Fruit fly (Drosophila melanogaster) whole organism, embryonic: ENCODE measurements around the gene CG10996.

ENCODE experiments used
- CG3407 ChIP-seq: fragments of 200-800 bp; sonication (Bioruptor generic); optimal IDR thresholded peaks from 2 replicates; lab custom pipeline; 2018; ENCODE audit warnings: missing biosample characterization, mild to moderate bottlenecking, missing genetic modification characterization
- CG7556 ChIP-seq: fragments of 200-800 bp; sonication (Bioruptor generic); optimal IDR thresholded peaks from 2 replicates; lab custom pipeline; 2017; ENCODE audit warnings: missing biosample characterization, mild to moderate bottlenecking, missing genetic modification characterization
- Doc2 ChIP-seq: fragments of 200-800 bp; sonication (Bioruptor generic); IDR thresholded peaks from 2 replicates; pipeline ENCODE4 v1.3.6; 2022; ENCODE audit warnings: missing biosample characterization, missing genetic modification characterization
- Mes4 ChIP-seq: fragments of 200-800 bp; sonication (Bioruptor generic); optimal IDR thresholded peaks from 2 replicates; lab custom pipeline; 2016; ENCODE audit warnings: missing biosample characterization, missing genetic modification characterization
- ci ChIP-seq: fragments of 200-800 bp; sonication (Bioruptor generic); IDR thresholded peaks from 3 replicates; pipeline ENCODE4 v1.3.6; 2022; ENCODE audit warnings: missing biosample characterization, missing genetic modification characterization
- emc ChIP-seq: fragments of 200-800 bp; sonication (Bioruptor generic); optimal IDR thresholded peaks from 2 replicates; lab custom pipeline; 2016; ENCODE audit warnings: missing biosample characterization, missing genetic modification characterization

DNA sequence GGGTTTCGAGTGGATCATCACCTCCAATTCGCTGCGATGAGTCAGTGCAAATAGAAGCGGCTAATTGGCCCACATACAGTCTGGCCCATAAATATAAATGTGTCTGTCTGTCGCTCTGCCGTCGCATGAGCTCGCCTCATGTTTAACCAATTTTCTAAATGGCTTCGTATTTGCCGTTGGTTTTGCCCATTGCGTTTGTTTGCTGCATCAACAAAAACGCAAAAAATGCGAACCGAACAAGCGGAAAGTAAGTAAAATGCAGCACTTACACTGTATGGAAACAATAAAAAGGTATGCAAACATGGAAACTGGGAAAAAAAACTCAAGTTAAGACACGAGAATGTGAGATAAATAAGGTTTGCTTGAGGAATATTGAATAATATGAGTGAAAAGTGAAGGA lies 46.0 kb upstream of the CG10996 start:
- no peak for TF ChIP-seq CG7556
- no peak for TF ChIP-seq ci (GFP tag; lab: Robert Waterston, UW)
- TF ChIP-seq emc (GFP tag; lab: Kevin White, UChicago) = no peak
- no peak for TF ChIP-seq Doc2 (GFP tag; lab: Robert Waterston, UW)
- TF ChIP-seq CG3407 (GFP tag; lab: Kevin White, UChicago) = no peak
- no peak for TF ChIP-seq Mes4 (GFP tag; lab: Kevin White, UChicago)
